Worm (Caenorhabditis elegans): Measurements from ENCODE around the gene srlf-12.

- TF ChIP-seq ceh-36 (tag; optimal IDR thresholded peaks at IDR 0.05) (no peak), ets-7 (tag; optimal IDR thresholded peaks at IDR 0.05) (no peak), ama-1 (optimal IDR thresholded peaks at IDR 0.05) (no peak), B0310.2 (tag; optimal IDR thresholded peaks at IDR 0.05) (no peak), scrt-1 (GFP tag; IDR thresholded peaks at IDR 0.05) (no peak), hnd-1 (tag; optimal IDR thresholded peaks at IDR 0.05) (no peak), tra-4 (tag; optimal IDR thresholded peaks at IDR 0.05) (no peak), aly-1 (tag; optimal IDR thresholded peaks at IDR 0.05) (no peak), flt-1 (GFP tag; IDR thresholded peaks at IDR 0.05) (no peak), tbx-37 (GFP tag; conservative IDR thresholded peaks at IDR 0.05) (no peak), pes-1 (GFP tag; IDR thresholded peaks at IDR 0.05) (no peak), tbx-11 (GFP tag; IDR thresholded peaks at IDR 0.05) (no peak), hmbx-1 (tag; optimal IDR thresholded peaks at IDR 0.05) (no peak), ceh-13 (GFP tag; optimal IDR thresholded peaks at IDR 0.05) (no peak)
Observed at ce11 chrIV:10900083-10900482, 8.2 kb upstream of the srlf-12 start, which contains the start of gene srlf-30.
